Fruit fly (Drosophila melanogaster) whole organism, wandering third instar larva: Measurements from ENCODE around the gene CG1582.

ENCODE experiments used
- ey ChIP-seq: fragments of 200-800 bp; sonication (Bioruptor generic); optimal IDR thresholded peaks from 2 replicates; lab custom pipeline; 2016; ENCODE audit warnings: missing biosample characterization, missing genetic modification characterization
- pan ChIP-seq: fragments of >200 bp; optimal IDR thresholded peaks from 2 replicates; lab custom pipeline; 2017
- sage ChIP-seq: fragments of 200-800 bp; sonication (Bioruptor generic); optimal IDR thresholded peaks from 2 replicates; lab custom pipeline; 2016; ENCODE audit warnings: missing biosample characterization, mild to moderate bottlenecking, missing genetic modification characterization

- no peak for TF ChIP-seq ey (GFP tag; lab: Kevin White, UChicago)
- no peak for TF ChIP-seq sage (GFP tag; lab: Kevin White, UChicago)
- no peak for TF ChIP-seq pan (lab: Kevin White, UChicago)
These were observed 31.4 kb downstream of the CG1582 start for dm6 chrX:10867692-10868091.
